Fruit fly (Drosophila melanogaster): ENCODE measurements around the gene Grl65a.

The Grl65a gene

DNA sequence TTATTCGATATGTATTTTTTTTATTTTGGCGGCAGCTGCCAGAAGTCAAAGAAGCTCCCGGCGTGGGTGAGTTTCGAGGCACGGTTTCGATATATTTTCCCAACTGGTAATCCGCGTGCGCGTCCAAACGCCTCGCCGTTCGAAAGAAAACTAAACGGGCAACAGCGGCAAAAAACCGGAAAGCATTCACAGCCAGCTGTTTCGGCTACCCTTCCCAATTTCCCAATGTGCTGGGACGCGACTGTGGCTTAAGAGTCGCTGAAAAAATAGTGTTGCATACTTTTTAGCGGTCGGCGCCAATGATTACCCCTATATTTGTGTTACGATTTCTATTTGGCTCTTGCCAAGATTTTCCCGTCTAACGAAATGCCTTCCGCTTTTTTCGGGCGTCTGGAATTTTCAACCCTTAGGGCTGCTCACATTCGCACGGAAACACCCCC lies 35.8 kb upstream of the Grl65a start, which contains the start of gene SP1173 (continued):
- peak; percentile 58 for TF ChIP-seq CG12071 (GFP tag; optimal IDR thresholded peaks at IDR 0.05)
- TF ChIP-seq CG7745 (tag; optimal IDR thresholded peaks at IDR 0.05), result peak; percentile 33
- peak; percentile 11 for TF ChIP-seq mam (GFP tag; optimal IDR thresholded peaks at IDR 0.05)
- no peak for TF ChIP-seq CG4360 (GFP tag; IDR thresholded peaks at IDR 0.05)
- no peak for TF ChIP-seq tin (GFP tag; optimal IDR thresholded peaks at IDR 0.05)
- TF ChIP-seq scrt (GFP tag; optimal IDR thresholded peaks at IDR 0.05), result peak; percentile 45
- peak; percentile 15 for TF ChIP-seq CG18599 (GFP tag; optimal IDR thresholded peaks at IDR 0.05)
- peak; percentile 16 for TF ChIP-seq Bdp1 (GFP tag; optimal IDR thresholded peaks at IDR 0.05)
- TF ChIP-seq NfI (GFP tag; optimal IDR thresholded peaks at IDR 0.05), result peak; percentile 33
- no peak for TF ChIP-seq Ptx1 (GFP tag; IDR thresholded peaks at IDR 0.05)
- TF ChIP-seq CG12299 (tag; optimal IDR thresholded peaks at IDR 0.05), result no peak
- peak; percentile 63 for TF ChIP-seq slbo (GFP tag; IDR thresholded peaks at IDR 0.05)
- no peak for TF ChIP-seq corto (GFP tag; optimal IDR thresholded peaks at IDR 0.05)
- TF ChIP-seq Dad (GFP tag; optimal IDR thresholded peaks at IDR 0.05), result peak; percentile 31
- no peak for TF ChIP-seq en (GFP tag; optimal IDR thresholded peaks at IDR 0.05)
- TF ChIP-seq Mrtf (GFP tag; IDR thresholded peaks at IDR 0.05), result no peak; the same call in 2 of the 3 replicates
- TF ChIP-seq ftz-f1 (GFP tag; optimal IDR thresholded peaks at IDR 0.05), result peak; percentile 52
- peak; percentile 52; the same call in 1 of the 2 replicates for TF ChIP-seq CG32532 (GFP tag; IDR thresholded peaks at IDR 0.05)
- peak; percentile 66 for TF ChIP-seq mirr (GFP tag; optimal IDR thresholded peaks at IDR 0.05)
- peak; percentile 43 for TF ChIP-seq CG31365 (tag; optimal IDR thresholded peaks at IDR 0.05)
- TF ChIP-seq sens-2 (GFP tag; IDR thresholded peaks at IDR 0.05), result peak; percentile 40; the same call in 1 of the 2 replicates
- TF ChIP-seq Bgb (GFP tag; IDR thresholded peaks at IDR 0.05; ENCODE audit: partially characterized antibody), result peak; percentile 69; the same call in 1 of the 2 replicates
- no peak for TF ChIP-seq wdn (GFP tag; IDR thresholded peaks at IDR 0.05)
- no peak for TF ChIP-seq CG1602 (GFP tag; optimal IDR thresholded peaks at IDR 0.05)
- peak; percentile 5 for TF ChIP-seq BEAF-32 (GFP tag; optimal IDR thresholded peaks at IDR 0.05)
- peak; percentile 85 for TF ChIP-seq Med (GFP tag)
- TF ChIP-seq bigmax (GFP tag; optimal IDR thresholded peaks at IDR 0.05), result peak; percentile 5
- peak; percentile 50 for TF ChIP-seq CG1603 (tag; optimal IDR thresholded peaks at IDR 0.05)
- TF ChIP-seq CG8388 (GFP tag; optimal IDR thresholded peaks at IDR 0.05), result no peak
- peak; percentile 76; the same call in 1 of the 2 replicates for TF ChIP-seq ato (GFP tag; IDR thresholded peaks at IDR 0.05; ENCODE audit: partially characterized antibody)
- peak; percentile 28; the same call in 1 of the 2 replicates for TF ChIP-seq gsb (GFP tag; IDR thresholded peaks at IDR 0.05)
- no peak for TF ChIP-seq CG3065 (GFP tag; optimal IDR thresholded peaks at IDR 0.05)
- TF ChIP-seq sna (GFP tag; IDR thresholded peaks at IDR 0.05; ENCODE audit: partially characterized antibody), result peak; percentile 68
- no peak for TF ChIP-seq CG12236 (GFP tag; optimal IDR thresholded peaks at IDR 0.05)
- TF ChIP-seq kah (GFP tag; optimal IDR thresholded peaks at IDR 0.05), result peak; percentile 33
- 0 out of 2 replicates have a peak, but pooled peaks have one; percentile 32 for TF ChIP-seq cas (GFP tag; IDR thresholded peaks at IDR 0.05)
- TF ChIP-seq CG1529 (GFP tag; optimal IDR thresholded peaks at IDR 0.05), result no peak
- TF ChIP-seq Side (GFP tag; optimal IDR thresholded peaks at IDR 0.05), result peak; percentile 48
- TF ChIP-seq CG30431 (GFP tag; optimal IDR thresholded peaks at IDR 0.05), result no peak
- peak; percentile 16 for TF ChIP-seq ewg (GFP tag; optimal IDR thresholded peaks at IDR 0.05)
- peak; percentile 75 for TF ChIP-seq HmgZ (tag; optimal IDR thresholded peaks at IDR 0.05)
- no peak for TF ChIP-seq CG3838 (GFP tag; optimal IDR thresholded peaks at IDR 0.05)
- TF ChIP-seq Dip2 (GFP tag; IDR thresholded peaks at IDR 0.05), result no peak
- peak; percentile 25 for TF ChIP-seq ERR (GFP tag; optimal IDR thresholded peaks at IDR 0.05)
- TF ChIP-seq exex (tag; optimal IDR thresholded peaks at IDR 0.05), result no peak
- 0 out of 2 replicates have a peak, but pooled peaks have one; percentile 33 for TF ChIP-seq CG5953 (GFP tag; IDR thresholded peaks at IDR 0.05)
- TF ChIP-seq al (GFP tag; IDR thresholded peaks at IDR 0.05), result no peak
- peak; percentile 88; the same call in 1 of the 3 replicates for TF ChIP-seq CG34422 (GFP tag; IDR thresholded peaks at IDR 0.05)
- peak; percentile 80 for TF ChIP-seq CG10543 (GFP tag; optimal IDR thresholded peaks at IDR 0.05)
- TF ChIP-seq lbe (GFP tag; optimal IDR thresholded peaks at IDR 0.05), result no peak
- TF ChIP-seq pb (GFP tag; optimal IDR thresholded peaks at IDR 0.05), result peak; percentile 24
